Fruit fly (Drosophila melanogaster) whole organism, prepupa: ENCODE measurements around the gene CG17329.

ENCODE experiments used
- Blimp-1 ChIP-seq: fragments of 200-800 bp; sonication (Bioruptor generic); optimal IDR thresholded peaks from 3 replicates; lab custom pipeline; 2017; ENCODE audit warnings: missing biosample characterization, missing genetic modification characterization, mild to moderate bottlenecking, moderate library complexity, missing genetic modification reagents
- CG10669 ChIP-seq: fragments of 200-800 bp; sonication (Bioruptor generic); optimal IDR thresholded peaks from 3 replicates; lab custom pipeline; 2018; ENCODE audit warnings: missing biosample characterization, mild to moderate bottlenecking, missing genetic modification characterization, moderate library complexity
- CG11762 ChIP-seq: fragments of 200-800 bp; sonication (Bioruptor generic); optimal IDR thresholded peaks from 3 replicates; lab custom pipeline; 2016; ENCODE audit warnings: missing biosample characterization, missing genetic modification characterization; ENCODE audit not compliant: insufficient read depth
- CG11902 ChIP-seq: fragments of 200-800 bp; sonication (Bioruptor generic); optimal IDR thresholded peaks from 3 replicates; lab custom pipeline; 2016; ENCODE audit warnings: missing biosample characterization, missing genetic modification characterization
- CG15336 ChIP-seq: fragments of 200-800 bp; sonication (Bioruptor generic); IDR thresholded peaks from 2 replicates; pipeline ENCODE4 v1.3.6; 2022; ENCODE audit warnings: missing biosample characterization, missing genetic modification characterization
- CG1621 ChIP-seq: fragments of 200-800 bp; sonication (Bioruptor generic); optimal IDR thresholded peaks from 3 replicates; lab custom pipeline; 2018; ENCODE audit warnings: missing biosample characterization, mild to moderate bottlenecking, missing genetic modification characterization
- CG16779 ChIP-seq: fragments of 200-800 bp; sonication (Bioruptor generic); optimal IDR thresholded peaks from 3 replicates; lab custom pipeline; 2017; ENCODE audit warnings: missing biosample characterization, mild to moderate bottlenecking, missing genetic modification characterization
- CG3032 ChIP-seq: fragments of 200-800 bp; optimal IDR thresholded peaks from 2 replicates; lab custom pipeline; 2019; ENCODE audit warnings: missing biosample characterization, mild to moderate bottlenecking, missing genetic modification characterization, moderate library complexity
- CG31627 ChIP-seq: fragments of 200-800 bp; sonication (Bioruptor generic); optimal IDR thresholded peaks from 3 replicates; lab custom pipeline; 2016; ENCODE audit warnings: missing biosample characterization, missing genetic modification characterization
- CG32006 ChIP-seq: fragments of 200-800 bp; sonication (Bioruptor generic); optimal IDR thresholded peaks from 3 replicates; lab custom pipeline; 2017; ENCODE audit warnings: missing biosample characterization, mild to moderate bottlenecking, missing genetic modification characterization
- CG34406 ChIP-seq: fragments of 200-800 bp; sonication (Bioruptor generic); optimal IDR thresholded peaks from 3 replicates; lab custom pipeline; 2016; ENCODE audit warnings: missing biosample characterization, missing genetic modification characterization
- CG3919 ChIP-seq: fragments of 200-800 bp; sonication (Bioruptor generic); optimal IDR thresholded peaks from 3 replicates; lab custom pipeline; 2016; ENCODE audit warnings: missing biosample characterization, missing genetic modification characterization
- CG6163 ChIP-seq: fragments of 200-800 bp; sonication (Bioruptor generic); IDR thresholded peaks from 3 replicates; pipeline ENCODE4 v1.3.6; 2022; ENCODE audit warnings: missing biosample characterization, missing genetic modification characterization
- CG6276 ChIP-seq: fragments of 200-800 bp; sonication (Bioruptor generic); optimal IDR thresholded peaks from 2 replicates; lab custom pipeline; 2017; ENCODE audit warnings: missing biosample characterization, mild to moderate bottlenecking, missing genetic modification characterization
- CG6792 ChIP-seq: fragments of 200-800 bp; sonication (Bioruptor generic); optimal IDR thresholded peaks from 3 replicates; lab custom pipeline; 2016; ENCODE audit warnings: missing biosample characterization, missing genetic modification characterization
- CG6854 ChIP-seq: fragments of 200-800 bp; sonication (Bioruptor generic); optimal IDR thresholded peaks from 2 replicates; lab custom pipeline; 2017; ENCODE audit warnings: missing biosample characterization, mild to moderate bottlenecking, missing genetic modification characterization
- CG7368 ChIP-seq: fragments of 200-800 bp; sonication (Bioruptor generic); optimal IDR thresholded peaks from 3 replicates; lab custom pipeline; 2016; ENCODE audit warnings: missing biosample characterization, missing genetic modification characterization
- CG8119 ChIP-seq: fragments of 200-800 bp; sonication (Bioruptor generic); IDR thresholded peaks from 3 replicates; pipeline ENCODE4 v1.3.6; 2022; ENCODE audit warnings: missing biosample characterization, missing genetic modification characterization
- CG8319 ChIP-seq: fragments of 200-800 bp; sonication (Bioruptor generic); optimal IDR thresholded peaks from 3 replicates; lab custom pipeline; 2016; ENCODE audit warnings: missing biosample characterization, missing genetic modification characterization
- CG9139 ChIP-seq: fragments of 200-800 bp; sonication (Bioruptor generic); optimal IDR thresholded peaks from 3 replicates; lab custom pipeline; 2017; ENCODE audit warnings: missing biosample characterization, mild to moderate bottlenecking, missing genetic modification characterization
- Eip75B ChIP-seq: fragments of 200-800 bp; sonication (Bioruptor generic); optimal IDR thresholded peaks from 3 replicates; lab custom pipeline; 2016; ENCODE audit warnings: missing biosample characterization, missing genetic modification characterization
- Ets21C ChIP-seq: fragments of 200-800 bp; sonication (Bioruptor generic); optimal IDR thresholded peaks from 3 replicates; lab custom pipeline; 2016; ENCODE audit warnings: missing biosample characterization, missing genetic modification characterization
- Ets96B ChIP-seq: fragments of 200-800 bp; optimal IDR thresholded peaks from 2 replicates; lab custom pipeline; 2019; ENCODE audit warnings: missing biosample characterization, mild to moderate bottlenecking, missing genetic modification characterization, moderate library complexity
- Gug ChIP-seq: fragments of 200-800 bp; sonication (Bioruptor generic); IDR thresholded peaks from 2 replicates; pipeline ENCODE4 v1.3.6; 2022; ENCODE audit warnings: missing biosample characterization, missing genetic modification characterization
- Hr38 ChIP-seq: sonication (Bioruptor generic); optimal IDR thresholded peaks from 2 replicates; lab custom pipeline; 2016; ENCODE audit warnings: missing biosample characterization, missing genetic modification characterization
- Hr39 ChIP-seq: fragments of 200-800 bp; sonication (Bioruptor generic); optimal IDR thresholded peaks from 2 replicates; lab custom pipeline; 2016; ENCODE audit warnings: missing biosample characterization, missing genetic modification characterization
- Hr4 ChIP-seq: fragments of 200-800 bp; sonication (Bioruptor generic); optimal IDR thresholded peaks from 3 replicates; lab custom pipeline; 2016; ENCODE audit warnings: missing biosample characterization, missing genetic modification characterization
- Lpt ChIP-seq: fragments of 200-800 bp; sonication (Bioruptor generic); optimal IDR thresholded peaks from 3 replicates; lab custom pipeline; 2016; ENCODE audit warnings: missing biosample characterization, missing genetic modification characterization
- Met ChIP-seq: fragments of 200-800 bp; sonication (Bioruptor generic); optimal IDR thresholded peaks from 3 replicates; lab custom pipeline; 2016; ENCODE audit warnings: missing biosample characterization, missing genetic modification characterization
- OdsH ChIP-seq: fragments of 200-800 bp; sonication (Bioruptor generic); optimal IDR thresholded peaks from 3 replicates; lab custom pipeline; 2016; ENCODE audit warnings: missing biosample characterization, missing genetic modification characterization
- Sox102F ChIP-seq: fragments of 200-800 bp; sonication (Bioruptor generic); optimal IDR thresholded peaks from 2 replicates; lab custom pipeline; 2016; ENCODE audit warnings: missing biosample characterization, mild to moderate bottlenecking, missing genetic modification characterization
- Sox15 ChIP-seq: fragments of 200-800 bp; sonication (Bioruptor generic); optimal IDR thresholded peaks from 3 replicates; lab custom pipeline; 2016; ENCODE audit warnings: missing biosample characterization, missing genetic modification characterization
- achi ChIP-seq: fragments of 200-800 bp; sonication (Bioruptor generic); optimal IDR thresholded peaks from 3 replicates; lab custom pipeline; 2016; ENCODE audit warnings: missing biosample characterization, missing genetic modification characterization
- acj6 ChIP-seq: fragments of 200-800 bp; sonication (Bioruptor generic); optimal IDR thresholded peaks from 3 replicates; lab custom pipeline; 2016; ENCODE audit warnings: missing biosample characterization, missing genetic modification characterization
- cyc ChIP-seq: fragments of 200-800 bp; sonication (Bioruptor generic); optimal IDR thresholded peaks from 3 replicates; lab custom pipeline; 2016; ENCODE audit warnings: missing biosample characterization, missing genetic modification characterization
- dac ChIP-seq: fragments of 200-800 bp; sonication (Bioruptor generic); optimal IDR thresholded peaks from 2 replicates; lab custom pipeline; 2017; ENCODE audit warnings: missing biosample characterization, mild to moderate bottlenecking, missing genetic modification characterization
- eg ChIP-seq: fragments of 200-800 bp; sonication (Bioruptor generic); IDR thresholded peaks from 3 replicates; pipeline ENCODE4 v1.3.6; 2022; ENCODE audit warnings: missing biosample characterization, missing genetic modification characterization
- esn ChIP-seq: fragments of 200-800 bp; sonication (Bioruptor generic); optimal IDR thresholded peaks from 2 replicates; lab custom pipeline; 2016; ENCODE audit warnings: missing biosample characterization, mild to moderate bottlenecking, missing genetic modification characterization, moderate library complexity
- lz ChIP-seq: fragments of 200-800 bp; sonication (Bioruptor generic); optimal IDR thresholded peaks from 3 replicates; lab custom pipeline; 2016; ENCODE audit warnings: missing biosample characterization, missing genetic modification characterization
- net ChIP-seq: fragments of 200-800 bp; sonication (Bioruptor generic); optimal IDR thresholded peaks from 3 replicates; lab custom pipeline; 2016; ENCODE audit warnings: missing biosample characterization, missing genetic modification characterization
- pdm3 ChIP-seq: fragments of 200-800 bp; sonication (Bioruptor generic); optimal IDR thresholded peaks from 3 replicates; lab custom pipeline; 2016; ENCODE audit warnings: missing biosample characterization, missing genetic modification characterization
- salr ChIP-seq, 2 experiments: fragments of 200-800 bp; sonication (Bioruptor generic); optimal IDR thresholded peaks; 3 replicates each; lab custom pipeline; 2016 to 2018; ENCODE audit warnings: missing biosample characterization in 2 of 2, missing genetic modification characterization in 2 of 2, mild to moderate bottlenecking in 1 of 2
- spab ChIP-seq: fragments of 200-800 bp; sonication (Bioruptor generic); optimal IDR thresholded peaks from 2 replicates; lab custom pipeline; 2017; ENCODE audit warnings: missing biosample characterization, mild to moderate bottlenecking, missing genetic modification characterization, missing genetic modification reagents
- ss ChIP-seq, 2 experiments: fragments of 200-800 bp; sonication (Bioruptor generic); optimal IDR thresholded peaks; 2 replicates in 1 of 2; 3 replicates in 1 of 2; lab custom pipeline; 2017 to 2018; ENCODE audit warnings: mild to moderate bottlenecking in 2 of 2, missing biosample characterization in 2 of 2, missing genetic modification characterization in 2 of 2, moderate library complexity in 1 of 2
- svp ChIP-seq: fragments of 200-800 bp; sonication (Bioruptor generic); peaks from one replicate; lab custom pipeline; 2016; ENCODE audit warnings: missing biosample characterization, missing genetic modification characterization

CG17329 gene

DNA sequence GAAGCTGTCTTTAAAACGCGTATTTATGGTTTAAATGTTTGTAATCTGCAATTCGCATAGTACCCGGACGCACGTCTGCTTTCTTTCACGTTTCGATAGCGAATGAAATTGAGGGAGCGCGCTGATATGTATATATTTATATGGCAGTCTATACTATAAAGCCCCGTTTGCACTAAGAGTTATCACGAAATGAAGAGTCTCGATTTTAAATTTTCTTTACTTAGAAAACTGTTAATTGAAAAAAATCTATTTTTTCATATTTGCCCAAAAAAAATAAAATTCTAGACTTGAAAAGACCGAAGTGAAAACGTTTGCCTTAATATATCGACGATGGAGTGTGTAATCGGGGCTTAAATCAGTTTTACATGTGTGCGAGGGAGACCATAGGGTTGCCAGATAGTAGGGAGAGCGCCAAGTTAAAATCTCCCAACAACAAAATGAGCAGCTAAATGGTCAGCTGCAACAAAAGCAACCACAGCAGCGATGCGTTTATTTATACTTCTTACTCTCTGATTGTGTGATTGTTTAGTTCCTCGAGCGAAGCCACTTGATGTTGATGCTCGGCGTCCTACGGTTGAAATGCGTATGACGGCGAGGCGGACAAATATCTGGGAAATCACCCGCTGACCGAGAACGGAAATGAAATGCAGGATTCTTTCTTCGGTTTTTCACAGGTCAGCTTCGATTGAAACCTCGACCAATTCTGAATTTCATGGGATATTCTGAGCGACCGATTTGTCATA, 34.6 kb downstream of the CG17329 start, which contains the start of gene cact (continued):
- TF ChIP-seq CG11902 (GFP tag; lab: Kevin White, UChicago) = peak; percentile 82
- peak; percentile 92 for TF ChIP-seq CG32006 (GFP tag; lab: Kevin White, UChicago)
- TF ChIP-seq svp = peak; percentile 94
- peak; percentile 59 for TF ChIP-seq Hr38 (GFP tag; lab: Kevin White, UChicago)
- peak; percentile 93 for TF ChIP-seq CG15336 (GFP tag; lab: Robert Waterston, UW)
- peak; percentile 81 for TF ChIP-seq salr (GFP tag; optimal IDR thresholded peaks at IDR 0.05; lab: Kevin White, UChicago)
- peak; percentile 92 for TF ChIP-seq Ets21C
- TF ChIP-seq CG34406 (GFP tag; lab: Kevin White, UChicago) = peak; percentile 92
- TF ChIP-seq eg (GFP tag; lab: Robert Waterston, UW) = peak; percentile 92
- TF ChIP-seq CG31627 (GFP tag; lab: Kevin White, UChicago) = peak; percentile 97
- TF ChIP-seq OdsH (GFP tag; lab: Kevin White, UChicago) = peak; percentile 94
- peak; percentile 95 for TF ChIP-seq esn (GFP tag; lab: Kevin White, UChicago)
- TF ChIP-seq CG3032 (tag; lab: Kevin White, UChicago) = peak; percentile 88
- peak; percentile 94 for TF ChIP-seq CG6163 (GFP tag; lab: Robert Waterston, UW)
- TF ChIP-seq Sox15 = peak; percentile 89
- peak; percentile 68 for TF ChIP-seq CG1621 (tag; lab: Kevin White, UChicago)
- peak; percentile 94 for TF ChIP-seq pdm3
- peak; percentile 69 for TF ChIP-seq spab (GFP tag; lab: Kevin White, UChicago)
- peak; percentile 93 for TF ChIP-seq acj6
- TF ChIP-seq Hr4 = peak; percentile 96
- peak; percentile 84 for TF ChIP-seq CG16779 (tag; lab: Kevin White, UChicago)
- TF ChIP-seq CG6792 (GFP tag; lab: Kevin White, UChicago) = peak; percentile 91
- TF ChIP-seq dac (GFP tag; lab: Kevin White, UChicago) = peak; percentile 87
- TF ChIP-seq lz = peak; percentile 96
- peak; percentile 92 for TF ChIP-seq achi (GFP tag; lab: Kevin White, UChicago)
- peak; percentile 94 for TF ChIP-seq cyc (GFP tag; lab: Kevin White, UChicago)
- peak; percentile 53 to 60 for TF ChIP-seq ss (GFP tag; optimal IDR thresholded peaks at IDR 0.05; lab: Kevin White, UChicago)
- peak; percentile 87 for TF ChIP-seq CG8319 (GFP tag; lab: Kevin White, UChicago)
- TF ChIP-seq Ets96B (tag; lab: Kevin White, UChicago) = peak; percentile 93
- TF ChIP-seq CG9139 (GFP tag; lab: Kevin White, UChicago) = peak; percentile 37
- peak; percentile 85 for TF ChIP-seq Lpt (GFP tag; lab: Kevin White, UChicago)
- peak; percentile 94 for TF ChIP-seq Hr39 (GFP tag; lab: Kevin White, UChicago)
- peak; percentile 49 for TF ChIP-seq CG6854 (GFP tag; lab: Kevin White, UChicago)
- peak; percentile 89 for TF ChIP-seq CG3919 (GFP tag; lab: Kevin White, UChicago)
- peak; percentile 92 for TF ChIP-seq CG8119 (GFP tag; lab: Robert Waterston, UW)
- peak; percentile 93 for TF ChIP-seq net (GFP tag; lab: Kevin White, UChicago)
- TF ChIP-seq CG6276 (GFP tag; lab: Kevin White, UChicago) = peak; percentile 82
- peak; percentile 94 for TF ChIP-seq Met (GFP tag; lab: Kevin White, UChicago)
- TF ChIP-seq CG10669 (GFP tag; lab: Kevin White, UChicago) = peak; percentile 85
- TF ChIP-seq Eip75B (GFP tag; lab: Kevin White, UChicago) = peak; percentile 95

DNA sequence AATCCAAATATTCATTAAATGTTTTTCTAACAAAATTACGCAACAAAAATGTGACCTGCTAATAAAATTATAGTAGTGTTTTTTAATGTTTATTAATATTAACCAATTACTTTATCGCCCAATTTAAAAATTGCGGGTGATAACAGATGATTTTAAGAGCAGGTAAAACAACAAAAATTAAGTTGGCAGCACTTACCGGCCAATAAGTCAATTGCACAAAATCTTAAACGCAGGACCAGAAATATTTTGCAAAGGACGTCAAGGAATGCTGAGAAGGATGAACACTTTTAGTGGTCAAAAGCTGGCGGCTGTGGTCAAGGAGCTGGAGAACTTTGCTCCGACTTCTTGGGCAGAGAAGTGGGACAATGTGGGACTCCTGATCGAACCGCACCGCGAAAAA, 35.8 kb downstream of the CG17329 start, which contains the start of gene CG4278:
TSS of gene CG4278 (plus strand) at position 178 of the 400 bp plus-strand sequence.
- TF ChIP-seq Eip75B (GFP tag; lab: Kevin White, UChicago) = no peak
- no peak for TF ChIP-seq Hr4
- TF ChIP-seq CG15336 (GFP tag; lab: Robert Waterston, UW) = no peak
- no peak for TF ChIP-seq Gug (GFP tag; lab: Robert Waterston, UW)
- no peak for TF ChIP-seq CG7368 (GFP tag; lab: Kevin White, UChicago)
- no peak for TF ChIP-seq Met (GFP tag; lab: Kevin White, UChicago)
- TF ChIP-seq cyc (GFP tag; lab: Kevin White, UChicago) = no peak
- TF ChIP-seq Blimp-1 (GFP tag; lab: Kevin White, UChicago) = no peak
- no peak for TF ChIP-seq CG11762 (GFP tag; lab: Kevin White, UChicago)
- no peak for TF ChIP-seq Sox102F (GFP tag; lab: Kevin White, UChicago)
- TF ChIP-seq acj6 = no peak
- no peak for TF ChIP-seq CG11902 (GFP tag; lab: Kevin White, UChicago)
- no peak for TF ChIP-seq svp
- TF ChIP-seq Hr38 (GFP tag; lab: Kevin White, UChicago) = no peak
- TF ChIP-seq, all 60 proteins: peak for 0
